Worm (Caenorhabditis elegans): ENCODE results near the gene T24E12.1.

ce11 chrII:3821248-3821647, 35.9 kb downstream of the T24E12.1 start, which contains the start of gene F54D10.7:
- no peak for TF ChIP-seq unc-62 (GFP tag; optimal IDR thresholded peaks at IDR 0.05)
- no peak for TF ChIP-seq M03D4.4 (tag; optimal IDR thresholded peaks at IDR 0.05)
- TF ChIP-seq elt-3 (tag; optimal IDR thresholded peaks at IDR 0.05) = no peak
- TF ChIP-seq lin-13 (tag; optimal IDR thresholded peaks at IDR 0.05) = no peak
- no peak for TF ChIP-seq ztf-11 (tag; optimal IDR thresholded peaks at IDR 0.05)
- TF ChIP-seq snpc-4 (tag; optimal IDR thresholded peaks at IDR 0.05) = no peak
- TF ChIP-seq lsy-2 (tag; optimal IDR thresholded peaks at IDR 0.05) = no peak
- no peak for TF ChIP-seq nhr-28 (tag; optimal IDR thresholded peaks at IDR 0.05)
- TF ChIP-seq elt-1 (tag; optimal IDR thresholded peaks at IDR 0.05; ENCODE audit: borderline replicate concordance, insufficient read depth) = no peak
